Worm (Caenorhabditis elegans): Measurements from ENCODE around the gene clec-52.

DNA sequence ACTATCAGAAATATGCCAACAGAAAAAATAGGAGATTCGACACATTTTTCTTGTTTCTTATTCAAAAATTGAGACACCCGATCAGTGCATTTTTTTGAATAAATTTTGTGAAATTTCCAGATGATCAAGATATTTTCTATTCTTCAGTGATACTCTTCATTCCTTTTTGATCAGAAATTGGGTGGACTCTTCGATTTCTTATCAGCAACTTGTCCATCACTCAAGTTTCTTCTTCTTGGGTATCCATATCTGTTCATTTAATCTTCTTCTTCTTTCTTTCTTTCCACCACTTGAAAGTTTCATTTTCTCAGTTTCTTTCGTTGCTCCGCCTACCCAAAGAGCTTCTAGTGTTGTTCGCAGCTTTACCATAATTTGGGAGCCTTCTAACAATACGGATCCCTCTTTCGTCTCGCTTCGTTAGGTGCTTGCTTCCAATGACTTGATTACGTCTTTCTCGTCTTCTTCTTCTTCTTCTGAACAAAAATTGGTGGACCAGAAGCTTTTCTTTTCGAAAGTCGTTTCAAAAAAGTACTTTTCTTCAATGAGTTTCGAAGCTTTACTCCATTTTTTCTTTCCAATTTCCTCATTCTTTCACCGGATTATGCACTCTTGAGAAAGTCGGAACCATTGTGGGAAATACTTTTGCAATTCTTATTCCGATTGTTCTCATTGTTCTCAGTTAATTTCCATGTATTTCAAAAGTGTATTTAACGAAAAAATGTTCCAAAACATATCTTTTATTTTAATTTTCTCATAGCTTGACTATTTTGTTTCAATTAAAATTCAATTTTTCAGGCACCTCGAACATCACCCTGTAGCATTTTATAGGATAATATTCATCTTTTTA lies 7.3 kb upstream of the clec-52 start, which contains the start of gene pct-1:
- no peak for TF ChIP-seq aptf-2 (GFP tag; conservative IDR thresholded peaks at IDR 0.05)
- TF ChIP-seq T26A5.8 (tag; optimal IDR thresholded peaks at IDR 0.05), result no peak
- TF ChIP-seq hmg-20 (GFP tag; IDR thresholded peaks at IDR 0.05), result no peak
- no peak for TF ChIP-seq ekl-4 (GFP tag; IDR thresholded peaks at IDR 0.05)
- TF ChIP-seq lin-54 (GFP tag; optimal IDR thresholded peaks at IDR 0.05), result no peak
- TF ChIP-seq cebp-1 (GFP tag; IDR thresholded peaks at IDR 0.05), result no peak
- no peak for TF ChIP-seq cebp-1 (tag; optimal IDR thresholded peaks at IDR 0.05)
- no peak for TF ChIP-seq unc-62 (GFP tag; optimal IDR thresholded peaks at IDR 0.05)
- no peak for TF ChIP-seq let-526 (GFP tag; IDR thresholded peaks at IDR 0.05)
- no peak for TF ChIP-seq attf-6 (GFP tag; IDR thresholded peaks at IDR 0.05)
- TF ChIP-seq sea-2 (GFP tag; IDR thresholded peaks at IDR 0.05), result no peak
